Fruit fly (Drosophila melanogaster) whole organism, embryonic: ENCODE data around the gene CG31406.

ENCODE experiments used
- ATbp ChIP-seq: fragments of 200-800 bp; sonication (Bioruptor generic); optimal IDR thresholded peaks from 2 replicates; lab custom pipeline; 2017; ENCODE audit warnings: missing biosample characterization, mild to moderate bottlenecking, missing genetic modification characterization, missing genetic modification reagents
- Atf3 ChIP-seq: fragments of 200-800 bp; sonication (Bioruptor generic); optimal IDR thresholded peaks from 3 replicates; lab custom pipeline; 2016; ENCODE audit warnings: missing biosample characterization, missing genetic modification characterization
- Atf6 ChIP-seq: fragments of 200-800 bp; sonication (Bioruptor generic); IDR thresholded peaks from 2 replicates; pipeline ENCODE4 v1.3.6; 2022; ENCODE audit warnings: missing biosample characterization, missing genetic modification characterization
- CG10147 ChIP-seq: fragments of 200-800 bp; sonication (Bioruptor generic); optimal IDR thresholded peaks from 2 replicates; lab custom pipeline; 2019; ENCODE audit warnings: missing biosample characterization, mild to moderate bottlenecking, missing genetic modification characterization, moderate library complexity
- CG1024 ChIP-seq: fragments of 200-800 bp; sonication (Bioruptor generic); IDR thresholded peaks from 2 replicates; pipeline ENCODE4 v1.3.6; 2022; ENCODE audit warnings: missing biosample characterization, missing genetic modification characterization
- CG10543 ChIP-seq: fragments of 200-800 bp; sonication (Bioruptor generic); optimal IDR thresholded peaks from 3 replicates; lab custom pipeline; 2017; ENCODE audit warnings: missing biosample characterization, mild to moderate bottlenecking, missing genetic modification characterization, moderate library complexity
- CG11456 ChIP-seq: fragments of 200-800 bp; sonication (Bioruptor generic); IDR thresholded peaks from 3 replicates; pipeline ENCODE4 v1.3.6; 2022; ENCODE audit warnings: missing biosample characterization, missing genetic modification characterization
- CG11696 ChIP-seq: fragments of 200-800 bp; sonication (Bioruptor generic); IDR thresholded peaks from 2 replicates; pipeline ENCODE4 v1.3.6; 2022; ENCODE audit warnings: missing biosample characterization, missing genetic modification characterization
- CG12391 ChIP-seq: fragments of 200-800 bp; sonication (Bioruptor generic); optimal IDR thresholded peaks from 3 replicates; lab custom pipeline; 2018; ENCODE audit warnings: missing biosample characterization, mild to moderate bottlenecking, missing genetic modification characterization, moderate library complexity
- CG12659 ChIP-seq: fragments of 200-800 bp; sonication (Bioruptor generic); optimal IDR thresholded peaks from 3 replicates; lab custom pipeline; 2017; ENCODE audit warnings: mild to moderate bottlenecking, missing biosample characterization, missing genetic modification reagents, missing genetic modification characterization
- CG13775 ChIP-seq: fragments of 200-800 bp; sonication (Bioruptor generic); optimal IDR thresholded peaks from 3 replicates; lab custom pipeline; 2017; ENCODE audit warnings: missing biosample characterization, mild to moderate bottlenecking, missing genetic modification characterization
- CG14441 ChIP-seq: fragments of 200-800 bp; sonication (Bioruptor generic); IDR thresholded peaks from 2 replicates; pipeline ENCODE4 v1.3.6; 2022; ENCODE audit warnings: missing biosample characterization, missing genetic modification characterization
- CG1602 ChIP-seq: fragments of 200-800 bp; sonication (Bioruptor generic); optimal IDR thresholded peaks from 3 replicates; lab custom pipeline; 2016; ENCODE audit warnings: missing biosample characterization, missing genetic modification characterization
- CG34422 ChIP-seq: fragments of 200-800 bp; sonication (Bioruptor generic); IDR thresholded peaks from 3 replicates; pipeline ENCODE4 v1.3.6; 2022; ENCODE audit warnings: missing biosample characterization, missing genetic modification characterization
- CG6272 ChIP-seq: fragments of 200-800 bp; sonication (Bioruptor generic); IDR thresholded peaks from 2 replicates; pipeline ENCODE4 v1.3.6; 2022; ENCODE audit warnings: missing biosample characterization, missing genetic modification characterization
- CG7271 ChIP-seq: fragments of 200-800 bp; sonication (Bioruptor generic); optimal IDR thresholded peaks from 2 replicates; lab custom pipeline; 2018; ENCODE audit warnings: missing biosample characterization, mild to moderate bottlenecking, missing genetic modification characterization, moderate library complexity
- CG7928 ChIP-seq: fragments of 200-800 bp; sonication (Bioruptor generic); optimal IDR thresholded peaks from 2 replicates; lab custom pipeline; 2017; ENCODE audit warnings: missing biosample characterization, mild to moderate bottlenecking, missing genetic modification characterization
- CG8290 ChIP-seq, 3 experiments: fragments of 200-800 bp; sonication (Bioruptor generic); optimal IDR thresholded peaks; 2 replicates each; lab custom pipeline; 2016 to 2019; ENCODE audit warnings: missing biosample characterization in 3 of 3, missing genetic modification characterization in 3 of 3, mild to moderate bottlenecking in 2 of 3, moderate library complexity in 1 of 3
- Doc3 ChIP-seq: fragments of 200-800 bp; sonication (Bioruptor generic); IDR thresholded peaks from 3 replicates; pipeline ENCODE4 v1.3.6; 2022; ENCODE audit warnings: missing biosample characterization, missing genetic modification characterization; ENCODE audit not compliant: partially characterized antibody
- Dref ChIP-seq: fragments of 200-800 bp; sonication (Bioruptor generic); IDR thresholded peaks from 2 replicates; pipeline ENCODE4 v1.3.6; 2022; ENCODE audit warnings: missing biosample characterization, missing genetic modification characterization
- Lim3 ChIP-seq: fragments of 200-800 bp; sonication (Bioruptor generic); IDR thresholded peaks from 2 replicates; pipeline ENCODE4 v1.3.6; 2022; ENCODE audit warnings: missing biosample characterization, missing genetic modification characterization
- Mrtf ChIP-seq: fragments of 200-800 bp; sonication (Bioruptor generic); IDR thresholded peaks from 3 replicates; pipeline ENCODE4 v1.3.6; 2022; ENCODE audit warnings: missing biosample characterization, missing genetic modification characterization
- NC2α ChIP-seq: fragments of 200-800 bp; sonication (Bioruptor generic); optimal IDR thresholded peaks from 2 replicates; lab custom pipeline; 2016; ENCODE audit warnings: missing biosample characterization, missing genetic modification characterization
- NK7.1 ChIP-seq: fragments of 200-800 bp; sonication (Bioruptor generic); optimal IDR thresholded peaks from 3 replicates; lab custom pipeline; 2016; ENCODE audit warnings: missing biosample characterization, missing genetic modification characterization
- Poxn ChIP-seq: fragments of 200-800 bp; sonication (Bioruptor generic); IDR thresholded peaks from 2 replicates; pipeline ENCODE4 v1.3.6; 2022; ENCODE audit warnings: missing biosample characterization, missing genetic modification characterization
- Rfx ChIP-seq: fragments of 200-800 bp; sonication (Bioruptor generic); IDR thresholded peaks from 2 replicates; pipeline ENCODE4 v1.3.6; 2022; ENCODE audit warnings: missing biosample characterization, missing genetic modification characterization
- TFAM ChIP-seq: fragments of 200-800 bp; sonication (Bioruptor generic); optimal IDR thresholded peaks from 2 replicates; lab custom pipeline; 2017; ENCODE audit warnings: missing biosample characterization, missing genetic modification characterization, inconsistent platforms
- Taf1 ChIP-seq: fragments of 200-800 bp; sonication (Bioruptor generic); IDR thresholded peaks from 2 replicates; pipeline ENCODE4 v1.3.6; 2022; ENCODE audit warnings: missing biosample characterization, missing genetic modification characterization
- YL-1 ChIP-seq: fragments of 200-800 bp; sonication (Bioruptor generic); optimal IDR thresholded peaks from 3 replicates; lab custom pipeline; 2017; ENCODE audit warnings: missing biosample characterization, mild to moderate bottlenecking, missing genetic modification characterization
- ato ChIP-seq: fragments of 200-800 bp; sonication (Bioruptor generic); IDR thresholded peaks from 2 replicates; pipeline ENCODE4 v1.3.6; 2022; ENCODE audit warnings: missing biosample characterization, missing genetic modification characterization; ENCODE audit not compliant: partially characterized antibody
- bowl ChIP-seq: fragments of 200-800 bp; sonication (Bioruptor generic); IDR thresholded peaks from 2 replicates; pipeline ENCODE4 v1.3.6; 2022; ENCODE audit warnings: missing biosample characterization, missing genetic modification characterization
- croc ChIP-seq: fragments of 200-800 bp; sonication (Bioruptor generic); conservative IDR thresholded peaks from 3 replicates; pipeline ENCODE4 v1.3.6; 2022; ENCODE audit warnings: missing biosample characterization, missing genetic modification characterization
- crol ChIP-seq: fragments of 200-800 bp; sonication (Bioruptor generic); IDR thresholded peaks from 2 replicates; pipeline ENCODE4 v1.3.6; 2022; ENCODE audit warnings: missing biosample characterization, missing genetic modification characterization
- cwo ChIP-seq: fragments of 200-800 bp; sonication (Bioruptor generic); optimal IDR thresholded peaks from 3 replicates; lab custom pipeline; 2017; ENCODE audit warnings: missing biosample characterization, missing genetic modification characterization, mild to moderate bottlenecking, moderate library complexity, missing genetic modification reagents
- disco-r ChIP-seq: fragments of 200-800 bp; sonication (Bioruptor generic); optimal IDR thresholded peaks from 2 replicates; lab custom pipeline; 2016; ENCODE audit warnings: missing biosample characterization, missing genetic modification characterization
- dmrt11E ChIP-seq: fragments of 200-800 bp; sonication (Bioruptor generic); optimal IDR thresholded peaks from 3 replicates; lab custom pipeline; 2018; ENCODE audit warnings: missing biosample characterization, mild to moderate bottlenecking, missing genetic modification characterization, moderate library complexity
- gcm2 ChIP-seq: fragments of 200-800 bp; sonication (Bioruptor generic); optimal IDR thresholded peaks from 2 replicates; lab custom pipeline; 2016; ENCODE audit warnings: missing biosample characterization, missing genetic modification characterization
- gsb ChIP-seq: fragments of 200-800 bp; sonication (Bioruptor generic); IDR thresholded peaks from 2 replicates; pipeline ENCODE4 v1.3.6; 2022; ENCODE audit warnings: missing biosample characterization, missing genetic modification characterization
- gt ChIP-seq: fragments of 200-800 bp; sonication (Bioruptor generic); IDR thresholded peaks from 2 replicates; pipeline ENCODE4 v1.3.6; 2022; ENCODE audit warnings: missing biosample characterization, missing genetic modification characterization
- her ChIP-seq: fragments of 200-800 bp; sonication (Bioruptor generic); optimal IDR thresholded peaks from 2 replicates; lab custom pipeline; 2016; ENCODE audit warnings: missing biosample characterization, missing genetic modification characterization
- hth ChIP-seq: fragments of >200 bp; optimal IDR thresholded peaks from 2 replicates; lab custom pipeline; 2017; ENCODE audit warnings: inconsistent platforms
- ken ChIP-seq: fragments of 200-800 bp; sonication (Bioruptor generic); IDR thresholded peaks from 3 replicates; pipeline ENCODE4 v1.3.6; 2022; ENCODE audit warnings: missing biosample characterization, missing genetic modification characterization
- lmd ChIP-seq: fragments of 200-800 bp; sonication (Bioruptor generic); IDR thresholded peaks from 2 replicates; pipeline ENCODE4 v1.3.6; 2022; ENCODE audit warnings: missing biosample characterization, missing genetic modification characterization
- mirr ChIP-seq: fragments of 200-800 bp; sonication (Bioruptor generic); optimal IDR thresholded peaks from 3 replicates; lab custom pipeline; 2018; ENCODE audit warnings: missing biosample characterization, mild to moderate bottlenecking, missing genetic modification characterization
- nerfin-1 ChIP-seq: fragments of 200-800 bp; sonication (Bioruptor generic); optimal IDR thresholded peaks from 3 replicates; lab custom pipeline; 2019; ENCODE audit warnings: missing biosample characterization, mild to moderate bottlenecking, missing genetic modification characterization, moderate library complexity
- pan ChIP-seq, 4 experiments: fragments of >200 bp in 3 of 4; fragments of 200-800 bp in 1 of 4; sonication (Bioruptor generic) in 1 of 4; optimal IDR thresholded peaks in 3 of 4; IDR thresholded peaks in 1 of 4; 2 replicates each; pipeline versions ENCODE4 v1.3.6 to Lab custom; 2017 to 2022; ENCODE audit warnings: missing biosample characterization in 2 of 4, missing genetic modification characterization in 2 of 4, mixed read lengths in 1 of 4
- slou ChIP-seq: fragments of 200-800 bp; sonication (Bioruptor generic); optimal IDR thresholded peaks from 3 replicates; lab custom pipeline; 2016; ENCODE audit warnings: missing biosample characterization, missing genetic modification characterization
- ssp ChIP-seq: fragments of 200-800 bp; sonication (Bioruptor generic); IDR thresholded peaks from 2 replicates; pipeline ENCODE4 v1.3.6; 2022; ENCODE audit warnings: missing biosample characterization, missing genetic modification characterization
- stwl ChIP-seq: fragments of 200-800 bp; sonication (Bioruptor generic); optimal IDR thresholded peaks from 3 replicates; lab custom pipeline; 2018; ENCODE audit warnings: missing biosample characterization, mild to moderate bottlenecking, missing genetic modification characterization, moderate library complexity
- trh ChIP-seq: fragments of 200-800 bp; sonication (Bioruptor generic); optimal IDR thresholded peaks from 2 replicates; lab custom pipeline; 2016; ENCODE audit warnings: missing biosample characterization, missing genetic modification characterization
- unc-4 ChIP-seq: fragments of 200-800 bp; sonication (Bioruptor generic); IDR thresholded peaks from 2 replicates; pipeline ENCODE4 v1.3.6; 2022; ENCODE audit warnings: missing biosample characterization, missing genetic modification characterization; ENCODE audit not compliant: partially characterized antibody

The CG31406 gene

dm6 chr3R:10389877-10390468 is 41.4 kb downstream of the CG31406 start (continued):
- TF ChIP-seq Taf1 (no peak), ken (GFP tag; lab: Robert Waterston, UW) (no peak), CG7928 (GFP tag; lab: Kevin White, UChicago) (no peak), CG1602 (no peak), dmrt11E (no peak), trh (GFP tag; lab: Kevin White, UChicago) (no peak), Doc3 (0 out of 3 replicates have a peak, but pooled peaks have one; percentile 31), her (GFP tag; lab: Kevin White, UChicago) (no peak), YL-1 (no peak), stwl (tag; lab: Kevin White, UChicago) (peak; percentile 83), unc-4 (GFP tag; lab: Robert Waterston, UW) (no peak), Rfx (GFP tag; lab: Robert Waterston, UW) (no peak), ATbp (GFP tag; lab: Kevin White, UChicago) (no peak), CG11696 (no peak), NC2α (no peak), Atf6 (GFP tag; lab: Robert Waterston, UW) (no peak), ssp (GFP tag; lab: Robert Waterston, UW) (no peak), mirr (GFP tag; lab: Kevin White, UChicago) (no peak), CG14441 (GFP tag; lab: Robert Waterston, UW) (no peak), Mrtf (GFP tag; lab: Robert Waterston, UW) (no peak), Atf3 (GFP tag; lab: Kevin White, UChicago) (no peak), lmd (GFP tag; lab: Robert Waterston, UW) (no peak), CG1024 (GFP tag; lab: Robert Waterston, UW) (no peak), nerfin-1 (tag; lab: Kevin White, UChicago) (no peak), hth (lab: Kevin White, UChicago) (no peak), TFAM (GFP tag; lab: Kevin White, UChicago) (no peak), CG10147 (no peak), crol (GFP tag; lab: Robert Waterston, UW) (no peak), gsb (GFP tag; lab: Robert Waterston, UW) (no peak), CG12391 (tag; lab: Kevin White, UChicago) (no peak), CG10543 (GFP tag; lab: Kevin White, UChicago) (no peak), NK7.1 (GFP tag; lab: Kevin White, UChicago) (no peak), Dref (GFP tag; lab: Robert Waterston, UW) (no peak), CG34422 (GFP tag; lab: Robert Waterston, UW) (no peak), cwo (GFP tag; lab: Kevin White, UChicago) (peak; percentile 97), disco-r (no peak), Lim3 (no peak), CG7271 (tag; lab: Kevin White, UChicago) (no peak), gcm2 (GFP tag; lab: Kevin White, UChicago) (no peak), Poxn (GFP tag; lab: Robert Waterston, UW) (no peak), ato (peak; percentile 36; the same call in 1 of the 2 replicates), pan (optimal IDR thresholded peaks at IDR 0.05; lab: Kevin White, UChicago) (no peak), pan (GFP tag; optimal IDR thresholded peaks at IDR 0.05 in 1 of 2, IDR thresholded peaks at IDR 0.05 in 1 of 2) (no peak), CG11456 (GFP tag; lab: Robert Waterston, UW) (no peak), CG12659 (no peak), bowl (GFP tag; lab: Robert Waterston, UW) (no peak), slou (GFP tag; lab: Kevin White, UChicago) (no peak), croc (GFP tag; lab: Robert Waterston, UW) (no peak), CG8290 (GFP tag; optimal IDR thresholded peaks at IDR 0.05; lab: Kevin White, UChicago) (no peak), CG8290 (tag; optimal IDR thresholded peaks at IDR 0.05; lab: Kevin White, UChicago) (peak in 1 of 2 experiments; percentile 1), gt (GFP tag; lab: Robert Waterston, UW) (no peak), CG13775 (GFP tag; lab: Kevin White, UChicago) (no peak), CG6272 (GFP tag; lab: Robert Waterston, UW) (no peak)
